Fruit fly (Drosophila melanogaster): Measurements from ENCODE around the gene CG9399.

The CG9399 gene

dm6 chr3R:9577382-9578137, 3.5 kb upstream of the CG9399 start, which contains the start of the genes Kap-alpha3 and Son (continued):
- TF ChIP-seq CG6765 (GFP tag; optimal IDR thresholded peaks at IDR 0.05) (peak; percentile 97), ewg (GFP tag; optimal IDR thresholded peaks at IDR 0.05) (peak; percentile 83), Jarid2 (GFP tag; optimal IDR thresholded peaks at IDR 0.05) (peak; percentile 80), GATAe (GFP tag; conservative IDR thresholded peaks at IDR 0.05) (peak; percentile 62; the same call in 1 of the 2 replicates), sisA (GFP tag; IDR thresholded peaks at IDR 0.05) (peak; percentile 82), CG15514 (GFP tag; optimal IDR thresholded peaks at IDR 0.05) (peak; percentile 92), Kr (GFP tag; optimal IDR thresholded peaks at IDR 0.05) (peak; percentile 23), Med (GFP tag) (peak; percentile 99), nerfin-2 (GFP tag; IDR thresholded peaks at IDR 0.05; ENCODE audit: partially characterized antibody) (peak; percentile 65), CG12104 (GFP tag; optimal IDR thresholded peaks at IDR 0.05) (peak; percentile 97), Fer3 (tag; optimal IDR thresholded peaks at IDR 0.05) (peak; percentile 93), fu2 (GFP tag; optimal IDR thresholded peaks at IDR 0.05) (peak; percentile 95), bowl (GFP tag; IDR thresholded peaks at IDR 0.05) (peak; percentile 49; the same call in 1 of the 2 replicates), cas (GFP tag; IDR thresholded peaks at IDR 0.05) (peak; percentile 70; the same call in 1 of the 2 replicates), gfzf (GFP tag; optimal IDR thresholded peaks at IDR 0.05) (peak; percentile 47), Ets97D (GFP tag; optimal IDR thresholded peaks at IDR 0.05) (peak; percentile 99), Usf (GFP tag; optimal IDR thresholded peaks at IDR 0.05) (peak; percentile 84), al (GFP tag; IDR thresholded peaks at IDR 0.05) (peak; percentile 88), CG12219 (GFP tag; optimal IDR thresholded peaks at IDR 0.05) (peak; percentile 73), pfk (GFP tag; optimal IDR thresholded peaks at IDR 0.05) (peak; percentile 84), Meics (GFP tag; optimal IDR thresholded peaks at IDR 0.05) (peak; percentile 95), CG11696 (GFP tag; IDR thresholded peaks at IDR 0.05) (peak; percentile 67), CG10321 (GFP tag; IDR thresholded peaks at IDR 0.05) (peak; percentile 72), corto (GFP tag; optimal IDR thresholded peaks at IDR 0.05) (peak; percentile 29), PHDP (tag; optimal IDR thresholded peaks at IDR 0.05) (peak; percentile 86), Myb (GFP tag; optimal IDR thresholded peaks at IDR 0.05) (peak; percentile 83), tio (GFP tag; optimal IDR thresholded peaks at IDR 0.05) (peak; percentile 90), Max (GFP tag; optimal IDR thresholded peaks at IDR 0.05) (peak; percentile 96), CG18011 (GFP tag; optimal IDR thresholded peaks at IDR 0.05) (peak; percentile 80), ERR (GFP tag; optimal IDR thresholded peaks at IDR 0.05) (peak; percentile 85), wor (GFP tag; IDR thresholded peaks at IDR 0.05) (peak; percentile 72), lola (GFP tag; optimal IDR thresholded peaks at IDR 0.05) (peak in 1 of 3 experiments; percentile 87), Dip3 (GFP tag; optimal IDR thresholded peaks at IDR 0.05) (peak; percentile 95), CG8924 (tag; optimal IDR thresholded peaks at IDR 0.05) (peak; percentile 89), CG12942 (GFP tag; optimal IDR thresholded peaks at IDR 0.05) (peak; percentile 91), Bteb2 (GFP tag; optimal IDR thresholded peaks at IDR 0.05) (peak; percentile 91), Pdp1 (GFP tag; optimal IDR thresholded peaks at IDR 0.05) (peak; percentile 94 to 99), Fer2 (tag; optimal IDR thresholded peaks at IDR 0.05) (peak; percentile 92), Drgx (GFP tag; IDR thresholded peaks at IDR 0.05) (peak; percentile 47; the same call in 1 of the 2 replicates), MTF-1 (GFP tag; optimal IDR thresholded peaks at IDR 0.05; ENCODE audit: borderline replicate concordance) (peak; percentile 96), Doc2 (GFP tag; IDR thresholded peaks at IDR 0.05) (peak; percentile 62; the same call in 1 of the 2 replicates), mam (GFP tag; optimal IDR thresholded peaks at IDR 0.05) (peak; percentile 95), gsb-n (tag; optimal IDR thresholded peaks at IDR 0.05) (peak; percentile 82), Xrp1 (GFP tag; IDR thresholded peaks at IDR 0.05) (peak; percentile 80), CG16863 (GFP tag; optimal IDR thresholded peaks at IDR 0.05) (peak; percentile 92), CG15073 (GFP tag; optimal IDR thresholded peaks at IDR 0.05) (peak; percentile 57), ems (GFP tag; optimal IDR thresholded peaks at IDR 0.05) (peak; percentile 93), YL-1 (GFP tag; optimal IDR thresholded peaks at IDR 0.05) (peak; percentile 99)

Measured in whole organism, embryonic.